Worm (Caenorhabditis elegans) whole organism, L2 larva: ENCODE results near the gene F49H12.3.

Experiments used
- R02D3.7 ChIP-seq: fragments of 150-350 bp; optimal IDR thresholded peaks from 2 replicates; lab custom pipeline; 2014; ENCODE audit warnings: missing biosample characterization, missing genetic modification characterization
- Y55F3AM.14 ChIP-seq: fragments of 200-800 bp; sonication (Bioruptor generic); optimal IDR thresholded peaks from 2 replicates; lab custom pipeline; 2018; ENCODE audit warnings: mild to moderate bottlenecking, missing genetic modification characterization, missing compliant biosample characterization
- ZK546.5 ChIP-seq: sonication (generic microtip); optimal IDR thresholded peaks from 2 replicates; lab custom pipeline; 2017; ENCODE audit warnings: missing biosample characterization, missing genetic modification characterization
- alr-1 ChIP-seq: fragments of 150-350 bp; optimal IDR thresholded peaks from 2 replicates; lab custom pipeline; 2014; ENCODE audit warnings: missing biosample characterization, missing genetic modification characterization
- blmp-1 ChIP-seq: sonication (generic microtip); optimal IDR thresholded peaks from 2 replicates; lab custom pipeline; 2017; ENCODE audit warnings: missing genetic modification characterization, mild to moderate bottlenecking, missing compliant biosample characterization, antibody characterized with exemption, moderate library complexity; ENCODE audit not compliant: insufficient read depth
- ceh-16 ChIP-seq: fragments of 150-350 bp; optimal IDR thresholded peaks from 2 replicates; lab custom pipeline; 2014; ENCODE audit warnings: missing biosample characterization, missing genetic modification characterization
- ceh-82 ChIP-seq: fragments of 150-350 bp; optimal IDR thresholded peaks from 2 replicates; lab custom pipeline; 2014; ENCODE audit warnings: missing biosample characterization, missing genetic modification characterization
- crh-2 ChIP-seq: sonication (generic microtip); optimal IDR thresholded peaks from 2 replicates; lab custom pipeline; 2017; ENCODE audit warnings: missing biosample characterization, missing genetic modification characterization
- dmd-4 ChIP-seq: sonication (generic microtip); optimal IDR thresholded peaks from 2 replicates; lab custom pipeline; 2017; ENCODE audit warnings: missing biosample characterization, missing genetic modification characterization
- egl-27 ChIP-seq: sonication (generic microtip); optimal IDR thresholded peaks from 3 replicates; lab custom pipeline; 2017; ENCODE audit warnings: missing biosample characterization, missing genetic modification reagents, missing genetic modification characterization
- elt-1 ChIP-seq: fragments of 150-350 bp; optimal IDR thresholded peaks from 2 replicates; lab custom pipeline; 2014; ENCODE audit warnings: missing biosample characterization, missing genetic modification characterization
- elt-3 ChIP-seq: sonication (generic microtip); optimal IDR thresholded peaks from 2 replicates; lab custom pipeline; 2017; ENCODE audit warnings: missing biosample characterization, missing genetic modification characterization
- fos-1 ChIP-seq: fragments of 150-350 bp; optimal IDR thresholded peaks from 2 replicates; lab custom pipeline; 2014; ENCODE audit warnings: missing biosample characterization, missing genetic modification characterization
- gmeb-1 ChIP-seq: fragments of 150-350 bp; optimal IDR thresholded peaks from 2 replicates; lab custom pipeline; 2014; ENCODE audit warnings: missing biosample characterization, missing genetic modification characterization
- lin-11 ChIP-seq: fragments of 150-350 bp; sonication (generic microtip); optimal IDR thresholded peaks from 2 replicates; lab custom pipeline; 2014; ENCODE audit warnings: missing biosample characterization, missing genetic modification characterization, inconsistent platforms, mixed read lengths
- lsy-2 ChIP-seq, 2 experiments: fragments of 150-350 bp in 1 of 2; sonication (generic microtip) in 1 of 2; optimal IDR thresholded peaks; 2 replicates each; lab custom pipeline; 2014 to 2017; ENCODE audit warnings: missing biosample characterization in 2 of 2, missing genetic modification characterization in 2 of 2
- mab-5 ChIP-seq: fragments of 150-350 bp; optimal IDR thresholded peaks from 2 replicates; lab custom pipeline; 2014; ENCODE audit warnings: missing biosample characterization, missing genetic modification characterization
- nhr-11 ChIP-seq: fragments of 150-350 bp; optimal IDR thresholded peaks from 2 replicates; lab custom pipeline; 2014; ENCODE audit warnings: missing biosample characterization, missing genetic modification characterization
- nhr-12 ChIP-seq: fragments of 150-350 bp; optimal IDR thresholded peaks from 2 replicates; lab custom pipeline; 2014; ENCODE audit warnings: missing biosample characterization, missing genetic modification characterization
- nhr-129 ChIP-seq: fragments of 150-350 bp; optimal IDR thresholded peaks from 2 replicates; lab custom pipeline; 2014; ENCODE audit warnings: missing biosample characterization, missing genetic modification characterization
- nhr-21 ChIP-seq: fragments of 150-350 bp; optimal IDR thresholded peaks from 2 replicates; lab custom pipeline; 2014; ENCODE audit warnings: missing biosample characterization, missing genetic modification characterization
- nhr-23 ChIP-seq: fragments of 150-350 bp; optimal IDR thresholded peaks from 2 replicates; lab custom pipeline; 2014; ENCODE audit warnings: missing biosample characterization, missing genetic modification reagents, missing genetic modification characterization
- nhr-237 ChIP-seq: fragments of 150-350 bp; optimal IDR thresholded peaks from 2 replicates; lab custom pipeline; 2014; ENCODE audit warnings: missing biosample characterization, missing genetic modification characterization
- nhr-25 ChIP-seq: fragments of 150-350 bp; sonication (generic microtip); optimal IDR thresholded peaks from 3 replicates; lab custom pipeline; 2014; ENCODE audit warnings: missing biosample characterization, missing genetic modification characterization
- sem-4 ChIP-seq: fragments of 150-350 bp; optimal IDR thresholded peaks from 2 replicates; lab custom pipeline; 2014; ENCODE audit warnings: missing biosample characterization, missing genetic modification reagents, missing genetic modification characterization
- skn-1 ChIP-seq: sonication (generic microtip); optimal IDR thresholded peaks from 2 replicates; lab custom pipeline; 2017; ENCODE audit warnings: missing biosample characterization, missing genetic modification characterization
- sma-9 ChIP-seq, 2 experiments: fragments of 150-350 bp in 1 of 2; sonication (generic microtip) in 1 of 2; optimal IDR thresholded peaks; 2 replicates each; lab custom pipeline; 2014 to 2016; ENCODE audit warnings: missing genetic modification characterization in 2 of 2, mild to moderate bottlenecking in 1 of 2, missing biosample characterization in 1 of 2, missing compliant biosample characterization in 1 of 2, missing genetic modification reagents in 1 of 2, moderate library complexity in 1 of 2
- snpc-4 ChIP-seq: fragments of 150-350 bp; optimal IDR thresholded peaks from 2 replicates; lab custom pipeline; 2014; ENCODE audit warnings: missing biosample characterization, missing genetic modification characterization
- unc-39 ChIP-seq: fragments of 150-350 bp; optimal IDR thresholded peaks from 2 replicates; lab custom pipeline; 2014; ENCODE audit warnings: missing biosample characterization, missing genetic modification characterization
- unc-55 ChIP-seq: fragments of 150-350 bp; sonication (generic microtip); optimal IDR thresholded peaks from 3 replicates; lab custom pipeline; 2014; ENCODE audit warnings: missing biosample characterization, missing genetic modification reagents, missing genetic modification characterization
- unc-62 ChIP-seq: fragments of 150-350 bp; optimal IDR thresholded peaks from 2 replicates; lab custom pipeline; 2014; ENCODE audit warnings: missing biosample characterization, missing genetic modification reagents, missing genetic modification characterization
- zag-1 ChIP-seq: fragments of 150-350 bp; optimal IDR thresholded peaks from 2 replicates; lab custom pipeline; 2014; ENCODE audit warnings: missing biosample characterization, missing genetic modification characterization

Gene F49H12.3

DNA sequence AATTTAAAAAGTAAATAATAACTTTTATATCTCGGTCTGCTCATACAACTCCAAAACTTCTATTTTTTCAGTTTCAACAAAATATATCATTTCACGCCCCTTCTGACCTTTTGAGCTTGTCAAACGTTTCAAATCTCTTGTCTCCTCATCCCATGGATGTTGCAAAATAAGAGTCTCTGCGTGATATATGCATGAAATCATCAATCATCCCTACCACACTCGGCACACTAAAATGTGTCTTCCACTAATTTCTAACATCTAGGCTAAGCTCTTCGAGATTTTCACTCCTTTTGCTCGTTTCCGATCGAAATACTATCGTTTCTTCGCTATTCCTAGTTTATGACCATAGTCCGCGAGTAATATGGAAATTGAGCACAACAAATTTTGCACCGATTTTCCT, 14.8 kb downstream of the F49H12.3 start:
- TF ChIP-seq unc-55 (GFP tag; lab: Kevin White, UChicago) (peak; percentile 13), nhr-12 (no peak), mab-5 (tag; lab: Kevin White, UChicago) (peak; percentile 57)

DNA sequence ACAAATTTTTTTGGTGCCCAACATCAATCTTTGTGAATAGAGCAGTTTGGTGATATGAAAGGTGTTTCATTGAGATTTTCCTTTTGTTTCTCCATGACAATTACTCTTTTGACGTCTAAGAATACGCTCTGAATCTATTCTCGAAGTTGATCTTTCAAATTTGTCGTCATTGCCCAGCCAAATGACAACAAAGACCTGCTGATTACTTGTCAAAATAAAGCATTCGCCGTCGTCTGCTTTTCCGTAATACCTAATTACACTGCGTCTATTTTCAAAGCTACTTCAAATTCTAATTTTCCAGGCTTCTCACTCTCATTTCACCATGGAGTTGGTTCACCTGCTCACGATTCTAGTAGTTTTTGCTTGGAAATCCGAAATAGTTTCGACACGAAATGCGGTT, 21.1 kb downstream of the F49H12.3 start, which contains the start of gene F53B1.3:
F53B1.3 (plus strand) TSS at position 301 of the 400 bp plus-strand sequence.
- TF ChIP-seq skn-1 (tag; lab: Kevin White, UChicago) (no peak), ceh-16 (tag; lab: Kevin White, UChicago) (no peak), nhr-21 (tag; lab: Kevin White, UChicago) (no peak), egl-27 (no peak), nhr-129 (tag; lab: Kevin White, UChicago) (no peak), mab-5 (tag; lab: Kevin White, UChicago) (no peak), sem-4 (tag; lab: Kevin White, UChicago) (no peak)

DNA sequence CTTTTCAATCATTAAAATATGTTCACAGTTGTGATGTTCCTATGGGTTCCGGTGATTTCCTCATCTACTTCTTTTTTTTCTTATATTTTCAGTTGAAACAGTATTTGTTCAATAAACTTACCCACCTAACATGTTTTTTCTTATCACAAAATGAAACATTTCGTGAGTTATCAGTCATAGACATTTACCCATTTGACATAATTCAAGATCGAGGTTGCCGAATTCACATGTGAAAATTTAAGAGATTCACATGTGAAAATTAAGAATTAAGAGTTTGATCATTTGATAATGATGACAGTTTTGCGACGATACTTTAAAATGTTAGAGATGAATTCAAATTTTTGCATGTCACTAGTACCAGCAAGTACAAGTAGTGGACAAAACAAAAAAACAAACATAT, 23.2 kb downstream of the F49H12.3 start:
- peak; percentile 81 for TF ChIP-seq fos-1 (tag; lab: Kevin White, UChicago)
- TF ChIP-seq nhr-129 (tag; lab: Kevin White, UChicago): peak; percentile 8
- TF ChIP-seq R02D3.7: no peak
- TF ChIP-seq gmeb-1 (tag; lab: Kevin White, UChicago): peak; percentile 9
- no peak for TF ChIP-seq dmd-4 (tag; lab: Kevin White, UChicago)
- TF ChIP-seq sma-9 (GFP tag; optimal IDR thresholded peaks at IDR 0.05; lab: Kevin White, UChicago): peak; percentile 62
- no peak for TF ChIP-seq sma-9 (tag; optimal IDR thresholded peaks at IDR 0.05; lab: Kevin White, UChicago)
- peak; percentile 35 for TF ChIP-seq crh-2 (tag; lab: Kevin White, UChicago)
- TF ChIP-seq, all 48 proteins: peak for 5

DNA sequence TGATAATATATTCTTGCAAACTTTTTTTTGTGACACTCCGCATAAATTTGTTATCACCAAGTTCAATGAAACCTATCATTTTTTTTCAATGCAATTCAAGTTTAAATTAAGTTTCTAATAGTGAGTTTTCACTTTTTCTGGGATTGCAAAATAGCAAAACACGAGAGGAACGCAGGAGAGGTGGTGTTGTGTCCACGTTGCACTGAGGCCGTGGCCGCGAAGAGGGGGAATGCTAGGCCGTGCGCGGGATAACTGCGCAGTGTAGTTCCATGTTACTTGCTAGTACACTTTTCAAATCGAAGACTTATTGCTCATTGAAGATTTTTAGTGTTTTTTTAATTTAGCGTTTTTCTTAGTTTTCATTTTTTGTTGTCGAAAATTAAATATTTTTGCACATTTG, 24.0 kb downstream of the F49H12.3 start:
- TF ChIP-seq nhr-237: no peak
- TF ChIP-seq crh-2 (tag; lab: Kevin White, UChicago): peak; percentile 4
- peak; percentile 41 for TF ChIP-seq fos-1 (tag; lab: Kevin White, UChicago)
- no peak for TF ChIP-seq elt-3 (tag; lab: Kevin White, UChicago)
- TF ChIP-seq elt-1: no peak

DNA sequence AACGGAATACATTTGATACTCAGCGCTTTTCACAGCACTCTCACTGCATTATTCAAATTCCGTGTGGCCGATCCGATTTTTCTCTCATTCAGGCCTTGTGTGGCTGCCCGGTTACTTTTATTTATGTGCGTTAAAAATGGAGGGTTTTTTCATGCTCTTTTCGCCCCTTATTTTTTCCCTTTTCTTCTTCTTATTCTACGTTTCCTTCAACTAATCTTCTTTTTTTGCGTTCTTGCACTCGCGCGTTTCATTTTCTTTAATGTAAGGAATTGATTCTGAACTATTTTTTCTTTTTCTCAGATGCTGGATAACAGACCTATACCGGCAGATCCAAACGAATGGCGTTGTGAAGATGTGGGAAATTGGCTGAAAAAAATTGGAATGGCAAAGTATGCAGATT, 24.5 kb downstream of the F49H12.3 start, which contains the start of gene F53B1.2:
F53B1.2 (plus strand) TSS at position 301 of the 400 bp plus-strand sequence.
- no peak for TF ChIP-seq ZK546.5 (tag; lab: Kevin White, UChicago)
- TF ChIP-seq sma-9 (GFP tag; optimal IDR thresholded peaks at IDR 0.05; lab: Kevin White, UChicago): no peak
- TF ChIP-seq sma-9 (tag; optimal IDR thresholded peaks at IDR 0.05; lab: Kevin White, UChicago): no peak
- TF ChIP-seq alr-1 (tag; lab: Kevin White, UChicago): no peak
- TF ChIP-seq nhr-23: no peak
- no peak for TF ChIP-seq fos-1 (tag; lab: Kevin White, UChicago)
- TF ChIP-seq lin-11: no peak
- no peak for TF ChIP-seq nhr-25 (tag; lab: Kevin White, UChicago)
- TF ChIP-seq elt-3 (tag; lab: Kevin White, UChicago): no peak
- no peak for TF ChIP-seq elt-1
- TF ChIP-seq unc-39 (tag; lab: Kevin White, UChicago): no peak
- TF ChIP-seq nhr-129 (tag; lab: Kevin White, UChicago): no peak
- TF ChIP-seq unc-62 (GFP tag; lab: Kevin White, UChicago): no peak
- no peak for TF ChIP-seq zag-1
- TF ChIP-seq, all 48 proteins: peak for 0

DNA sequence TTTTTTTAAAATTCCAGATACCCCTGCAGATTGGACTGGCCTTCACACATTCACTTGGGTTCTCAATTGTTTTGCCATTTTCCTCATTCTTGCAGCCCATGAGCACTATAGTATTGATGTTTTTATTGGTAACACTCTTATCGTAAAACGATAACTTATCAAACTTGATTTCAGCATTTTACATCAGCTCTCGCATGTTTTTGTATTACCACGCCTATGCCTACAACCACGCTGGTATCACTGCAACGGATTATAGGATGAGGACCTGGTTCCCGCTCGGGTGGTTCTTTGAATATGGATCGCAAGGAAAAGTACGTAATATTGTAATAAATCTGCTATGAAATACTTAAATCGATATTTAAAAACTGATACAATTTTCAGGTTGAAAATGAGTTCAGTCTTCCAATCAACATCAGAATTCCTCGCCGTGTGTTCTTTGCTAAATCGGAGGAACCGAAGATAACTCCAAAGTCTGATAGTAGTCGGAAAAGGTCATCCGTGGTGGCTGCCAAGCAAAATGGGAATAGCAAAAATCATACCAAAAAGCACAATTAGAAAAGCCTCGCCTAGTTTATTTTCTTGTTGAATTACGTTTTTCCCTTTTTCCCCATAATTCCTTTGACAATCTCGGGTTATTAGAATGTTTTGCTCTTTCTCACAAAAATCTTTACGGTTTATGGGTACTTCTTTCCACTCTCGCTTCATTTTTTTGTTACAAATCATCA, 26.6 kb downstream of the F49H12.3 start:
- TF ChIP-seq blmp-1 (tag; lab: Kevin White, UChicago): no peak
- no peak for TF ChIP-seq skn-1 (tag; lab: Kevin White, UChicago)

DNA sequence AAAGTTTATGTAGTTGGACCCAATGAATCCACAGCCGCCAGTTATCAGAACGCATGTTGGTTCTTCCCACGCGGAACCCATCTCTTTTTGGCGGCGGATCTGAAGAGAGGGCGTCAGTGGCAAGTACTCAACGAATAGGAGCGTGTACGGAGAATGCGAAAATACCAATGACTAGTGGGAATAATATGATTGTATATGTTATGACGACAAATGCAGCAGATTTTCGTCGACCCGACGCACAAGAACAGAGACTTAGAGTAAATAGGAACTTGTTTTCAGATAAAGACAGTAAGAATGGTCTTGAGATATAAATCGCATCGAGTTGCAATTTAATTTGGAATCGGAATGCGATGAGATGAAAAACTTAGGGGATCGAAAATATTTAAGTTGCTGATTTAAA, 28.8 kb downstream of the F49H12.3 start, which contains the start of gene bus-5:
bus-5 (minus strand) TSS at position 101 of the 400 bp plus-strand sequence.
- TF ChIP-seq lsy-2 (tag; optimal IDR thresholded peaks at IDR 0.05; lab: Kevin White, UChicago) (no peak), nhr-11 (tag; lab: Kevin White, UChicago) (no peak), snpc-4 (no peak), ceh-82 (no peak), nhr-12 (no peak), unc-62 (GFP tag; lab: Kevin White, UChicago) (no peak), Y55F3AM.14 (no peak), R02D3.7 (no peak), nhr-21 (tag; lab: Kevin White, UChicago) (no peak), ceh-16 (tag; lab: Kevin White, UChicago) (no peak), elt-3 (tag; lab: Kevin White, UChicago) (no peak), dmd-4 (tag; lab: Kevin White, UChicago) (no peak)
